Fruit fly (Drosophila melanogaster): ENCODE measurements around the gene CG14053.

Gene CG14053

dm6 chrX:2222181-2222790 lies 28.6 kb upstream of the CG14053 start, which contains the start of gene Vinc (continued):
- TF ChIP-seq pita (GFP tag; optimal IDR thresholded peaks at IDR 0.05): no peak
- peak; percentile 48 for TF ChIP-seq twi (tag; optimal IDR thresholded peaks at IDR 0.05)
- TF ChIP-seq CG9215 (GFP tag; IDR thresholded peaks at IDR 0.05): peak; percentile 89
- TF ChIP-seq ftz-f1 (GFP tag; optimal IDR thresholded peaks at IDR 0.05): peak; percentile 79
- TF ChIP-seq CG6813 (GFP tag; optimal IDR thresholded peaks at IDR 0.05): peak; percentile 85
- TF ChIP-seq HHEX (GFP tag; optimal IDR thresholded peaks at IDR 0.05): peak; percentile 90
- TF ChIP-seq CG12391 (tag; optimal IDR thresholded peaks at IDR 0.05): peak; percentile 76
- TF ChIP-seq Lpt (GFP tag; optimal IDR thresholded peaks at IDR 0.05): no peak
- no peak for TF ChIP-seq ham (GFP tag; IDR thresholded peaks at IDR 0.05)
- TF ChIP-seq Poxn (GFP tag; IDR thresholded peaks at IDR 0.05): 0 out of 2 replicates have a peak, but pooled peaks have one; percentile 30
- peak; percentile 45 for TF ChIP-seq schlank (tag; optimal IDR thresholded peaks at IDR 0.05)
- peak; percentile 89 for TF ChIP-seq CG10979 (tag; optimal IDR thresholded peaks at IDR 0.05)
- peak; percentile 47 for TF ChIP-seq CG8089 (GFP tag; optimal IDR thresholded peaks at IDR 0.05)
- TF ChIP-seq mld (GFP tag; IDR thresholded peaks at IDR 0.05; ENCODE audit: partially characterized antibody): no peak
- TF ChIP-seq Eip74EF (GFP tag; optimal IDR thresholded peaks at IDR 0.05): peak in 1 of 2 experiments; percentile 89
- TF ChIP-seq NFAT (GFP tag; IDR thresholded peaks at IDR 0.05): peak; percentile 80
- peak; percentile 85 for TF ChIP-seq grau (tag; optimal IDR thresholded peaks at IDR 0.05)
- TF ChIP-seq CG17568 (GFP tag; optimal IDR thresholded peaks at IDR 0.05): no peak
- peak; percentile 56 for TF ChIP-seq CG10462 (GFP tag; optimal IDR thresholded peaks at IDR 0.05)
- TF ChIP-seq CG14050 (GFP tag; IDR thresholded peaks at IDR 0.05): peak; percentile 62; the same call in 2 of the 3 replicates
- peak; percentile 93 for TF ChIP-seq BtbVII (GFP tag; optimal IDR thresholded peaks at IDR 0.05)
- TF ChIP-seq CG8290 (GFP tag; optimal IDR thresholded peaks at IDR 0.05): peak; percentile 57
- TF ChIP-seq CG8290 (tag; optimal IDR thresholded peaks at IDR 0.05): no peak
- peak; percentile 84 for TF ChIP-seq Taf1 (GFP tag; IDR thresholded peaks at IDR 0.05)
- peak in 1 of 2 experiments; percentile 49 for TF ChIP-seq Trl (optimal IDR thresholded peaks at IDR 0.05)
- TF ChIP-seq Trl (GFP tag; optimal IDR thresholded peaks at IDR 0.05): peak; percentile 93
- TF ChIP-seq TFAM (GFP tag; optimal IDR thresholded peaks at IDR 0.05): peak; percentile 8
- TF ChIP-seq CG11085 (GFP tag; IDR thresholded peaks at IDR 0.05): peak; percentile 60; the same call in 1 of the 2 replicates
- TF ChIP-seq pzg (GFP tag; optimal IDR thresholded peaks at IDR 0.05): peak; percentile 42
- peak; percentile 83 for TF ChIP-seq stc (GFP tag; IDR thresholded peaks at IDR 0.05)
- peak; percentile 53 for TF ChIP-seq CG1529 (GFP tag; optimal IDR thresholded peaks at IDR 0.05)
- peak; percentile 80 for TF ChIP-seq dmrt99B (tag; optimal IDR thresholded peaks at IDR 0.05)
- TF ChIP-seq bbx (GFP tag; IDR thresholded peaks at IDR 0.05; ENCODE audit: partially characterized antibody): peak; percentile 68
- peak; percentile 62 for TF ChIP-seq chn (GFP tag; optimal IDR thresholded peaks at IDR 0.05)
- TF ChIP-seq tap (tag; optimal IDR thresholded peaks at IDR 0.05): peak; percentile 82
- TF ChIP-seq Dbx (GFP tag; IDR thresholded peaks at IDR 0.05): peak; percentile 89
- peak; percentile 85 for TF ChIP-seq CG10654 (GFP tag; optimal IDR thresholded peaks at IDR 0.05)
- TF ChIP-seq inv (GFP tag; IDR thresholded peaks at IDR 0.05; ENCODE audit: partially characterized antibody): no peak
- 0 out of 3 replicates have a peak, but pooled peaks have one; percentile 55 for TF ChIP-seq ase (GFP tag; IDR thresholded peaks at IDR 0.05)
- peak; percentile 64 for TF ChIP-seq luna (GFP tag; optimal IDR thresholded peaks at IDR 0.05)
- peak; percentile 88 for TF ChIP-seq Side (GFP tag; optimal IDR thresholded peaks at IDR 0.05)
- peak; percentile 34 for TF ChIP-seq CG9876 (GFP tag; optimal IDR thresholded peaks at IDR 0.05)
- peak; percentile 85 for TF ChIP-seq CG2120 (GFP tag; optimal IDR thresholded peaks at IDR 0.05)
- peak; percentile 64; the same call in 2 of the 3 replicates for TF ChIP-seq otp (GFP tag; IDR thresholded peaks at IDR 0.05)
- peak; percentile 36 for TF ChIP-seq Usf (GFP tag; optimal IDR thresholded peaks at IDR 0.05)
- no peak for TF ChIP-seq PHDP (tag; optimal IDR thresholded peaks at IDR 0.05)
- no peak; the same call in 1 of the 2 replicates for TF ChIP-seq CG17612 (GFP tag; IDR thresholded peaks at IDR 0.05)
- TF ChIP-seq Mrtf (GFP tag; IDR thresholded peaks at IDR 0.05): peak; percentile 77; the same call in 2 of the 3 replicates
- TF ChIP-seq jigr1 (GFP tag; IDR thresholded peaks at IDR 0.05): 0 out of 3 replicates have a peak, but pooled peaks have one; percentile 40
- TF ChIP-seq Hmx (GFP tag; optimal IDR thresholded peaks at IDR 0.05): peak; percentile 76
